Fruit fly (Drosophila melanogaster): ENCODE results near the gene TTLL3B.

The TTLL3B gene

dm6 chr2L:6693794-6694254 is 38.8 kb upstream of the TTLL3B start (continued):
- TF ChIP-seq nerfin-1 (tag; optimal IDR thresholded peaks at IDR 0.05) (peak; percentile 54), odd (GFP tag; optimal IDR thresholded peaks at IDR 0.05) (peak; percentile 50), PHDP (tag; optimal IDR thresholded peaks at IDR 0.05) (peak; percentile 50), nmo (GFP tag; optimal IDR thresholded peaks at IDR 0.05) (peak; percentile 76), tio (GFP tag; optimal IDR thresholded peaks at IDR 0.05) (peak; percentile 54), CG2120 (GFP tag; optimal IDR thresholded peaks at IDR 0.05) (peak; percentile 27), ase (GFP tag; IDR thresholded peaks at IDR 0.05) (no peak), CG33213 (GFP tag; optimal IDR thresholded peaks at IDR 0.05) (no peak), Meics (GFP tag; optimal IDR thresholded peaks at IDR 0.05) (peak; percentile 62), dysf (GFP tag; IDR thresholded peaks at IDR 0.05) (0 out of 3 replicates have a peak, but pooled peaks have one; percentile 39), CG10209 (GFP tag; optimal IDR thresholded peaks at IDR 0.05) (peak; percentile 48), CG9215 (GFP tag; IDR thresholded peaks at IDR 0.05) (no peak), CG18262 (tag; optimal IDR thresholded peaks at IDR 0.05) (peak; percentile 85), grau (tag; optimal IDR thresholded peaks at IDR 0.05) (peak; percentile 64), insv (GFP tag; optimal IDR thresholded peaks at IDR 0.05) (no peak), nerfin-2 (GFP tag; IDR thresholded peaks at IDR 0.05; ENCODE audit: partially characterized antibody) (no peak), Hmr (GFP tag; optimal IDR thresholded peaks at IDR 0.05) (peak; percentile 43), ERR (GFP tag; optimal IDR thresholded peaks at IDR 0.05) (no peak), CG43689 (GFP tag; IDR thresholded peaks at IDR 0.05) (no peak), CG31441 (GFP tag; IDR thresholded peaks at IDR 0.05) (peak; percentile 70), Tbp (GFP tag; optimal IDR thresholded peaks at IDR 0.05) (no peak), lola (GFP tag; optimal IDR thresholded peaks at IDR 0.05) (peak in 1 of 3 experiments; percentile 80), kah (GFP tag; optimal IDR thresholded peaks at IDR 0.05) (no peak), BtbVII (GFP tag; optimal IDR thresholded peaks at IDR 0.05) (peak; percentile 57), CG12104 (GFP tag; optimal IDR thresholded peaks at IDR 0.05) (peak; percentile 19), CG9876 (GFP tag; optimal IDR thresholded peaks at IDR 0.05) (no peak), CoRest (tag; optimal IDR thresholded peaks at IDR 0.05) (peak; percentile 71), amos (GFP tag; IDR thresholded peaks at IDR 0.05; ENCODE audit: partially characterized antibody) (no peak), Abd-B (GFP tag; optimal IDR thresholded peaks at IDR 0.05) (peak; percentile 34), Ets65A (GFP tag) (peak; percentile 60), Med (GFP tag) (peak; percentile 53), CG8924 (tag; optimal IDR thresholded peaks at IDR 0.05) (peak; percentile 72), CG16863 (GFP tag; optimal IDR thresholded peaks at IDR 0.05) (no peak), jumu (GFP tag; optimal IDR thresholded peaks at IDR 0.05) (no peak), CG16779 (GFP tag; IDR thresholded peaks at IDR 0.05) (no peak), pita (GFP tag; optimal IDR thresholded peaks at IDR 0.05) (no peak), CG4424 (GFP tag; optimal IDR thresholded peaks at IDR 0.05) (peak; percentile 30), lab (GFP tag; optimal IDR thresholded peaks at IDR 0.05) (peak; percentile 9), twi (tag; optimal IDR thresholded peaks at IDR 0.05) (peak; percentile 16), CG6689 (GFP tag; IDR thresholded peaks at IDR 0.05) (peak; percentile 45), jigr1 (GFP tag; IDR thresholded peaks at IDR 0.05) (no peak), ATbp (GFP tag; optimal IDR thresholded peaks at IDR 0.05) (peak; percentile 39), CG15696 (tag; optimal IDR thresholded peaks at IDR 0.05) (peak; percentile 26), Ada2b (GFP tag; IDR thresholded peaks at IDR 0.05) (peak; percentile 29; the same call in 1 of the 2 replicates), Deaf1 (tag; optimal IDR thresholded peaks at IDR 0.05) (peak; percentile 40), phol (tag; optimal IDR thresholded peaks at IDR 0.05) (peak; percentile 73), CG16815 (GFP tag; optimal IDR thresholded peaks at IDR 0.05) (no peak), Atf-2 (GFP tag; optimal IDR thresholded peaks at IDR 0.05) (no peak), ci (GFP tag; IDR thresholded peaks at IDR 0.05) (0 out of 3 replicates have a peak, but pooled peaks have one; percentile 35), Sox102F (GFP tag; optimal IDR thresholded peaks at IDR 0.05) (peak; percentile 53)
